Worm (Caenorhabditis elegans): ENCODE results near the gene ocam-1.
"Not testable (repeated sequence)": the region's sequence is repeated elsewhere in the genome, so short reads cannot be mapped to it uniquely, and the experiment has no call there.

The ocam-1 gene

DNA sequence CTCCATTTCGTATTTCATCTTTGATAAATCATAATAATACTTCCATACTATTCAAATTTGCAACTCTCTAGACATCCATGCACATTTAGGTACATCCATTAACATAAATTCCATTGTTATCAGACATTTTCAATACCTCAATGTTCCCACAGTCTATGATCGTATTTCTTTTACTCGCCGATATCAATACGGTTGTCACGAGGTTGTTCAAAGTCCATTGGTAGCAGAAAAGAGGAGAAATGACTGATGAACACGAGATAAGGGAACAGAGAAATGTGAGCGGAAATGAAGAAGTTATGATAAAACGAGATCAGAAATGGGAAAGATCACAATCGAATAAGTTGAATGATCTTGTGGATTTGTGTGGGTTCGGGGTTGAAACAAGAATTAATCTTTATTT lies 45.3 kb upstream of the ocam-1 start (continued):
- no peak for TF ChIP-seq hlh-4 (tag; optimal IDR thresholded peaks at IDR 0.05)
- TF ChIP-seq vab-15 (tag; optimal IDR thresholded peaks at IDR 0.05), result no peak
- peak in 1 of 2 experiments; percentile 52 for TF ChIP-seq lin-35 (GFP tag; optimal IDR thresholded peaks at IDR 0.05)
- TF ChIP-seq swsn-7 (tag; optimal IDR thresholded peaks at IDR 0.05), result no peak

DNA sequence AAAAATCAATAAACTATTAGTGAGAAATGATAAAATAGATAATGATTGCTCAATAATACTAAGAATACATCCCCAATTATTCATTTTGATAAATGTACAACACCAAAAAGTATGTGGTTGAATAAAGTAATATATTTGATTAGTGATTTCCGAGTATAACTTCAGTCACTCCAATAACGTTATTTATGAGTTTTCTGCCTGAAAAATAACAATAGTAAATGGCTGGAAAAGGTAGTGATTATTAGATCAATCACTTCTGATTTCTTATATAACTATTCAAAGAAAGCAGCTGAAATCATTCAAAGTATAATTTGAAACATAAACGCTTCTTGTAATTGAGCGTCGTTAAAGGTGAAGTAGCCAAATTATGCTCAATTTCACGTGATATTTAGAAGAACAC lies 43.2 kb upstream of the ocam-1 start, which contains the start of gene str-230:
Gene str-230, minus strand, starts transcription at position 101 of the 400 bp plus-strand sequence.
- peak; percentile 24 for TF ChIP-seq nhr-71 (tag; optimal IDR thresholded peaks at IDR 0.05)
- no peak for TF ChIP-seq fos-1 (tag; optimal IDR thresholded peaks at IDR 0.05)
- peak; percentile 30 for TF ChIP-seq nhr-47 (tag; optimal IDR thresholded peaks at IDR 0.05)
- peak; percentile 38 for TF ChIP-seq hlh-4 (tag; optimal IDR thresholded peaks at IDR 0.05)
- no peak for TF ChIP-seq snu-23 (GFP tag; optimal IDR thresholded peaks at IDR 0.05)

DNA sequence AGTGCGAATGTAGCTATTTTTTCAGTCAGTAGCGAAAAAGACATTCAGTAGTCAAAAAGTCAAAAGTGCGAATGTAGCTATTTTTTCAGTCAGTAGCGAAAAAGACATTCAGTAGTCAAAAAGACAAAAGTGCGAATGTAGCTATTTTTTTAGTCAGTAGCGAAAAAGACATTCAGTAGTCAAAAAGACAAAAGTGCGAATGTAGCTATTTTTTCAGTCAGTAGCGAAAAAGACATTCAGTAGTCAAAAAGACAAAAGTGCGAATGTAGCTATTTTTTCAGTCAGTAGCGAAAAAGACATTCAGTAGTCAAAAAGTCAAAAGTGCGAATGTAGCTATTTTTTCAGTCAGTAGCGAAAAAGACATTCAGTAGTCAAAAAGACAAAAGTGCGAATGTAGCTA lies 37.7 kb upstream of the ocam-1 start, which contains the start of gene T16A9.3:
Gene T16A9.3, plus strand, starts transcription at position 301 of the 400 bp plus-strand sequence.
- TF ChIP-seq irx-1 (tag; optimal IDR thresholded peaks at IDR 0.05); swsn-7 (tag; optimal IDR thresholded peaks at IDR 0.05); lin-14 (GFP tag; optimal IDR thresholded peaks at IDR 0.05): not testable (repeated sequence)

DNA sequence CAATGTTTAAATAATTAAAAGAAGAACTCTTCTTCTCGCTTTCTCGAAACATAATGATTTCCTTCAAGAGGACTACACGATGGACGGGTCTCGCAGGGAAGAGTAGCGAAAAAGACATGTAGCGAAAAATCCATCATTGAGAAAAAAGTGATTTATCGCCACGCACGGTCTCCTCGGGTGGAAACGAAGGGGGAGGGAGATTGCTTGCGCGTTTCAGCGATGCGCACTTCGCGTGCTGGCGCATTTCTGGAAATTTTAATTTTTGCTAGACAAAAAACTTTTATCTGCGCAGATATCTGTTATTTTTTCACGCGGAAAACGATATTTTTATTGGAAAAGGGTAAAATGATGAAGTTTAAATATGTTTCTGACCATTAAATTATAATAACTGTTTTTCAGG lies 36.3 kb upstream of the ocam-1 start:
- peak; percentile 59 for TF ChIP-seq grh-1 (GFP tag; IDR thresholded peaks at IDR 0.05)
- TF ChIP-seq nhr-19 (GFP tag; conservative IDR thresholded peaks at IDR 0.05), result peak; percentile 68

DNA sequence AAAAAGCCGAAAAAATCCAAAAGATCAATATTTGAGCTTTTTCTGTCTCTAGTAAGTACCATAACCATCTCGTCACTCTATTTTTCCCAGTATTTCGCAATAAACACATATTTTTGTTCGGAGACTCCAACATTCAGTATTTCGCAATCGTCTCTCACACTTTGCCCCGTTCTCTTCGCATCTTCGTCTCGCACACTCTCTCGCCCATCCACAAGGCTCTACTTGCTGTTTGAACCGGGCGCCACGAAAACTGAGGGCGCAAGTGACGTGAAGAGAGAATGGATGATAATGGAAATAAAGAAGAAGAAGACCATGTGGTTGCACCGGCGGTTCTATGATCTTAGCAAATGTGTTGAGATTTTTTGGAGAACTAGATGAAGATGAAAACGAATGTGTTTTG lies 32.6 kb upstream of the ocam-1 start:
- no peak for TF ChIP-seq ceh-63 (GFP tag; optimal IDR thresholded peaks at IDR 0.05)
- peak; percentile 96 for TF ChIP-seq mep-1 (tag; optimal IDR thresholded peaks at IDR 0.05)
- no peak for TF ChIP-seq hlh-17 (GFP tag; optimal IDR thresholded peaks at IDR 0.05; ENCODE audit: borderline replicate concordance)
- TF ChIP-seq nhr-71 (tag; optimal IDR thresholded peaks at IDR 0.05), result peak; percentile 99
- TF ChIP-seq C04F5.9 (tag; optimal IDR thresholded peaks at IDR 0.05), result peak; percentile 31
- TF ChIP-seq lin-14 (GFP tag; optimal IDR thresholded peaks at IDR 0.05), result peak; percentile 99
- peak; percentile 87 for TF ChIP-seq lin-13 (GFP tag; optimal IDR thresholded peaks at IDR 0.05)
- TF ChIP-seq ztf-11 (tag; optimal IDR thresholded peaks at IDR 0.05), result peak in 1 of 2 experiments; percentile 58
- TF ChIP-seq aha-1 (tag; optimal IDR thresholded peaks at IDR 0.05), result peak; percentile 66
- peak; percentile 100 for TF ChIP-seq zip-4 (GFP tag; optimal IDR thresholded peaks at IDR 0.05)
- peak; percentile 30; the same call in 1 of the 2 replicates for TF ChIP-seq grh-1 (GFP tag; IDR thresholded peaks at IDR 0.05)
- peak; percentile 97 for TF ChIP-seq snu-23 (GFP tag; optimal IDR thresholded peaks at IDR 0.05)
- no peak for TF ChIP-seq pqm-1 (tag; optimal IDR thresholded peaks at IDR 0.05)
- peak; percentile 64 for TF ChIP-seq nhr-28 (tag; optimal IDR thresholded peaks at IDR 0.05)
- peak; percentile 54 to 66 (median 62) for TF ChIP-seq dpl-1 (GFP tag; optimal IDR thresholded peaks at IDR 0.05)
- TF ChIP-seq nhr-90 (tag; optimal IDR thresholded peaks at IDR 0.05; ENCODE audit: poor library complexity), result peak; percentile 90
- peak; percentile 97 for TF ChIP-seq nhr-20 (tag; optimal IDR thresholded peaks at IDR 0.05)
- no peak for TF ChIP-seq sox-4 (tag; optimal IDR thresholded peaks at IDR 0.05)
- peak; percentile 91 for TF ChIP-seq C16A3.4 (tag; optimal IDR thresholded peaks at IDR 0.05)
- TF ChIP-seq nhr-77 (tag; optimal IDR thresholded peaks at IDR 0.05), result peak; percentile 93
- TF ChIP-seq F16B12.6 (tag; optimal IDR thresholded peaks at IDR 0.05), result peak; percentile 21
- TF ChIP-seq xbp-1 (tag; optimal IDR thresholded peaks at IDR 0.05), result peak; percentile 87
- peak; percentile 74 for TF ChIP-seq unc-98 (GFP tag; IDR thresholded peaks at IDR 0.05)
- TF ChIP-seq C34B4.2 (tag; optimal IDR thresholded peaks at IDR 0.05), result no peak
- TF ChIP-seq fkh-8 (tag; optimal IDR thresholded peaks at IDR 0.05), result peak; percentile 86
- no peak for TF ChIP-seq unc-30 (tag; optimal IDR thresholded peaks at IDR 0.05)
- TF ChIP-seq irx-1 (tag; optimal IDR thresholded peaks at IDR 0.05), result peak; percentile 85
- TF ChIP-seq Y116A8C.19 (tag; optimal IDR thresholded peaks at IDR 0.05; ENCODE audit: borderline replicate concordance), result no peak
- no peak for TF ChIP-seq zag-1 (tag; optimal IDR thresholded peaks at IDR 0.05)
- TF ChIP-seq ceh-8 (GFP tag; optimal IDR thresholded peaks at IDR 0.05), result peak; percentile 34
- TF ChIP-seq egl-27 (tag; optimal IDR thresholded peaks at IDR 0.05), result peak; percentile 82 to 92
- no peak for TF ChIP-seq tlp-1 (tag; optimal IDR thresholded peaks at IDR 0.05)
- peak; percentile 85 for TF ChIP-seq jun-1 (tag; optimal IDR thresholded peaks at IDR 0.05)
- no peak for TF ChIP-seq efl-3 (GFP tag; optimal IDR thresholded peaks at IDR 0.05)
- peak; percentile 79 for TF ChIP-seq lir-3 (tag; optimal IDR thresholded peaks at IDR 0.05; ENCODE audit: poor library complexity)
- no peak for TF ChIP-seq ces-1 (GFP tag; optimal IDR thresholded peaks at IDR 0.05)
